Worm (Caenorhabditis elegans): ENCODE measurements around the gene C53D6.6.

Gene C53D6.6

DNA sequence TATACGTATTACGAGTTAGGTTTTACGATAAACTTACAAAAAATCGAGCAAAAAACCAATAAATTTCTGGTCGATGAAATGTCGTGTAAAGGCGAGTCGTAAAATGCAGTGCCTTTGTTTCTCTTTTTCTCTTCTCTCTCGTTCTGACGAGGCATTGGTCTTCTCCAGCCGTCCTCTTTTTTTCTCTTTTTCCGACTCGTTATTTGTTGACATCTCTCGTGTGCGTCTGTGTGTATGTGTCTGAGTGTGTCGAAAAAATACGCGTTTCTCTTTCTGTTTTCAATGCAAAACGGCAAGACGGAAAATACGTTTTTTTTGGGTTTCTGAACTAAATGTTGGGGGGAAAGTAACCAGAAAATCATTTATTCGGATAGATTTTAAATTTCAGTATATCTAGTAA is at the start of gene C53D6.6:
TSS of gene C53D6.6 (minus strand) at position 118 of the 400 bp plus-strand sequence.
- TF ChIP-seq ztf-18 (tag; optimal IDR thresholded peaks at IDR 0.05): no peak
- no peak for TF ChIP-seq pbrm-1 (GFP tag; IDR thresholded peaks at IDR 0.05)
- TF ChIP-seq C17E4.6 (GFP tag; IDR thresholded peaks at IDR 0.05): no peak
- no peak for TF ChIP-seq F57A8.1 (GFP tag; optimal IDR thresholded peaks at IDR 0.05)
- no peak for TF ChIP-seq tlf-1 (GFP tag; optimal IDR thresholded peaks at IDR 0.05)
- TF ChIP-seq hmg-20 (GFP tag; IDR thresholded peaks at IDR 0.05): no peak
- TF ChIP-seq efl-1 (GFP tag; optimal IDR thresholded peaks at IDR 0.05): no peak
- no peak for TF ChIP-seq snpc-3.4 (tag; optimal IDR thresholded peaks at IDR 0.05)
- no peak for TF ChIP-seq attf-5 (GFP tag; optimal IDR thresholded peaks at IDR 0.05)
- TF ChIP-seq snpc-4 (GFP tag; optimal IDR thresholded peaks at IDR 0.05): no peak
- no peak for TF ChIP-seq snpc-4 (tag; optimal IDR thresholded peaks at IDR 0.05)
- TF ChIP-seq attf-3 (GFP tag; conservative IDR thresholded peaks at IDR 0.05): no peak
- TF ChIP-seq zfh-2 (GFP tag; conservative IDR thresholded peaks at IDR 0.05): no peak
- TF ChIP-seq rcor-1 (GFP tag; IDR thresholded peaks at IDR 0.05): no peak

DNA sequence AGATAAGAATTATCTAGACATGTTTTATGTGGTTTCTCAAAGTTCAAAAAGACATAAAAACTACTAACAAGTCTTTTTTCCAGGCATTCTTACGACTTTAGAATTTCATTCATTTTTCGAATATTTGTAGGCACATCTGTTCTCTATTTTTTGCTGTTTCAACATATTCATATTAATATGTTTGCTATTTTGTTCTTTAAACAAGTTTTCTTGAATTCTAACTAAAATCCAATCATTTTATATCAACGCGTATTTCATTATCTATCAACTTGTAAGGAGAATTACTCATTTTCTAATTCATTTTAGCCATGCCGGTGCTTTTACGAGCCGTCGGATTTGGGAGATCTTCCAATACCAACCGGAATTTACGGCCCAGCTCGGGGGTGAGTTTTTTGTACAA is 49.6 kb upstream of the C53D6.6 start, which contains the start of gene twk-8:
TSS of gene twk-8 (plus strand) at position 301 of the 400 bp plus-strand sequence.
- no peak for TF ChIP-seq nfya-1 (tag; optimal IDR thresholded peaks at IDR 0.05; ENCODE audit: borderline replicate concordance, insufficient read depth)
- TF ChIP-seq F39B2.1 (GFP tag; IDR thresholded peaks at IDR 0.05): no peak
- TF ChIP-seq lsl-1 (GFP tag; optimal IDR thresholded peaks at IDR 0.05): no peak
- no peak for TF ChIP-seq unc-62 (GFP tag; optimal IDR thresholded peaks at IDR 0.05)
- TF ChIP-seq ztf-3 (GFP tag; optimal IDR thresholded peaks at IDR 0.05): no peak
- TF ChIP-seq lag-1 (GFP tag; IDR thresholded peaks at IDR 0.05): no peak
- TF ChIP-seq rcor-1 (GFP tag; IDR thresholded peaks at IDR 0.05): no peak
- no peak for TF ChIP-seq snpc-3.4 (tag; optimal IDR thresholded peaks at IDR 0.05)
- TF ChIP-seq madf-10 (tag; optimal IDR thresholded peaks at IDR 0.05): no peak
- no peak for TF ChIP-seq xnd-1 (tag; optimal IDR thresholded peaks at IDR 0.05)
- TF ChIP-seq Y79H2A.3 (GFP tag; conservative IDR thresholded peaks at IDR 0.05): no peak
- no peak for TF ChIP-seq Y56A3A.18 (GFP tag; IDR thresholded peaks at IDR 0.05)
- TF ChIP-seq efl-1 (GFP tag; optimal IDR thresholded peaks at IDR 0.05): no peak
- no peak for TF ChIP-seq atf-7 (tag; optimal IDR thresholded peaks at IDR 0.05)

- TF ChIP-seq K11D2.4 (GFP tag; IDR thresholded peaks at IDR 0.05) (no peak), snpc-4 (GFP tag; optimal IDR thresholded peaks at IDR 0.05) (no peak), snpc-4 (tag; optimal IDR thresholded peaks at IDR 0.05) (no peak), ztf-3 (GFP tag; optimal IDR thresholded peaks at IDR 0.05) (no peak), ceh-58 (GFP tag; IDR thresholded peaks at IDR 0.05) (no peak), tlf-1 (GFP tag; optimal IDR thresholded peaks at IDR 0.05) (no peak), F22D6.2 (tag; optimal IDR thresholded peaks at IDR 0.05) (no peak), sea-2 (GFP tag; IDR thresholded peaks at IDR 0.05) (no peak)
Measured at ce11 chrIV:9080201-9080600, 47.7 kb upstream of the C53D6.6 start.

- TF ChIP-seq F22D6.2 (tag; optimal IDR thresholded peaks at IDR 0.05): no peak
- peak; percentile 38; the same call in 1 of the 2 replicates for TF ChIP-seq hmg-1.2 (GFP tag; IDR thresholded peaks at IDR 0.05)
Measured at ce11 chrIV:9079330-9079729, 46.9 kb upstream of the C53D6.6 start.

ce11 chrIV:9078469-9078868 is 46.0 kb upstream of the C53D6.6 start, which contains the start of gene mans-4:
mans-4 (minus strand) TSS chrIV:9078569.
- TF ChIP-seq C17E4.6 (GFP tag; IDR thresholded peaks at IDR 0.05) (no peak), mcd-1 (GFP tag; IDR thresholded peaks at IDR 0.05) (no peak), tbx-9 (tag; optimal IDR thresholded peaks at IDR 0.05; ENCODE audit: borderline replicate concordance) (no peak), B0019.2 (GFP tag; conservative IDR thresholded peaks at IDR 0.05) (no peak), lsy-27 (tag; optimal IDR thresholded peaks at IDR 0.05; ENCODE audit: borderline replicate concordance, insufficient read depth) (no peak), madf-3 (GFP tag; IDR thresholded peaks at IDR 0.05) (no peak), Y53F4B.3 (GFP tag; IDR thresholded peaks at IDR 0.05) (no peak), snpc-1.1 (tag; optimal IDR thresholded peaks at IDR 0.05; ENCODE audit: insufficient read depth) (no peak), nhr-27 (tag; optimal IDR thresholded peaks at IDR 0.05) (no peak), F22D6.2 (tag; optimal IDR thresholded peaks at IDR 0.05) (no peak), hmg-20 (GFP tag; IDR thresholded peaks at IDR 0.05) (no peak), repo-1 (tag; optimal IDR thresholded peaks at IDR 0.05) (no peak), madf-10 (tag; optimal IDR thresholded peaks at IDR 0.05) (no peak), mes-4 (tag; optimal IDR thresholded peaks at IDR 0.05) (no peak), madf-6 (GFP tag; IDR thresholded peaks at IDR 0.05) (no peak), pha-4 (tag; optimal IDR thresholded peaks at IDR 0.05) (no peak)
